Fruit fly (Drosophila melanogaster) whole organism, embryonic: ENCODE data around the gene Spn27A.
A peak's percentile ranks its signal among the peaks of the same experiment; 100 is the strongest.

ENCODE experiments used
- Adf1 ChIP-seq: fragments of 200-800 bp; sonication (Bioruptor generic); IDR thresholded peaks from 2 replicates; pipeline ENCODE4 v1.3.6; 2022; ENCODE audit warnings: missing biosample characterization, missing genetic modification characterization
- Atf-2 ChIP-seq: fragments of 200-800 bp; sonication (Bioruptor generic); optimal IDR thresholded peaks from 2 replicates; lab custom pipeline; 2016; ENCODE audit warnings: missing biosample characterization, missing genetic modification characterization
- B-H2 ChIP-seq: fragments of 200-800 bp; sonication (Bioruptor generic); optimal IDR thresholded peaks from 2 replicates; lab custom pipeline; 2018; ENCODE audit warnings: missing biosample characterization, mild to moderate bottlenecking, missing genetic modification characterization
- CG10321 ChIP-seq: fragments of 200-800 bp; sonication (Bioruptor generic); IDR thresholded peaks from 2 replicates; pipeline ENCODE4 v1.3.6; 2022; ENCODE audit warnings: missing biosample characterization, missing genetic modification characterization
- CG10431 ChIP-seq: fragments of 200-800 bp; sonication (Bioruptor generic); optimal IDR thresholded peaks from 3 replicates; lab custom pipeline; 2018; ENCODE audit warnings: missing biosample characterization, mild to moderate bottlenecking, missing genetic modification characterization
- CG11398 ChIP-seq: fragments of 200-800 bp; sonication (Bioruptor generic); optimal IDR thresholded peaks from 2 replicates; lab custom pipeline; 2016; ENCODE audit warnings: missing biosample characterization, missing genetic modification characterization
- CG12104 ChIP-seq: fragments of 200-800 bp; sonication (Bioruptor generic); optimal IDR thresholded peaks from 3 replicates; lab custom pipeline; 2016; ENCODE audit warnings: missing biosample characterization, missing genetic modification characterization
- CG14860 ChIP-seq: fragments of 200-800 bp; sonication (Bioruptor generic); IDR thresholded peaks from 3 replicates; pipeline ENCODE4 v1.3.6; 2022; ENCODE audit warnings: missing biosample characterization, missing genetic modification characterization; ENCODE audit not compliant: partially characterized antibody
- CG17328 ChIP-seq: fragments of 200-800 bp; sonication (Bioruptor generic); IDR thresholded peaks from 2 replicates; pipeline ENCODE4 v1.3.6; 2022; ENCODE audit warnings: missing biosample characterization, missing genetic modification characterization
- CG18764 ChIP-seq: fragments of 200-800 bp; sonication (Bioruptor generic); optimal IDR thresholded peaks from 3 replicates; lab custom pipeline; 2016; ENCODE audit warnings: missing biosample characterization, missing genetic modification characterization
- CG2875 ChIP-seq: fragments of 200-800 bp; sonication (Bioruptor generic); optimal IDR thresholded peaks from 2 replicates; lab custom pipeline; 2017; ENCODE audit warnings: missing biosample characterization, mild to moderate bottlenecking, missing genetic modification characterization, missing genetic modification reagents
- CG30403 ChIP-seq: fragments of 200-800 bp; sonication (Bioruptor generic); optimal IDR thresholded peaks from 3 replicates; lab custom pipeline; 2016; ENCODE audit warnings: missing biosample characterization, missing genetic modification characterization
- CG3065 ChIP-seq: fragments of 200-800 bp; sonication (Bioruptor generic); optimal IDR thresholded peaks from 2 replicates; lab custom pipeline; 2016; ENCODE audit warnings: missing biosample characterization, missing genetic modification characterization
- CG4282 ChIP-seq: fragments of 200-800 bp; sonication (Bioruptor generic); optimal IDR thresholded peaks from 2 replicates; lab custom pipeline; 2016; ENCODE audit warnings: missing biosample characterization, missing genetic modification characterization
- CG4328 ChIP-seq: fragments of 200-800 bp; sonication (Bioruptor generic); optimal IDR thresholded peaks from 3 replicates; lab custom pipeline; 2017; ENCODE audit warnings: missing biosample characterization, missing genetic modification reagents, missing genetic modification characterization
- CG43689 ChIP-seq: fragments of 200-800 bp; sonication (Bioruptor generic); IDR thresholded peaks from 2 replicates; pipeline ENCODE4 v1.3.6; 2022; ENCODE audit warnings: missing biosample characterization, missing genetic modification characterization
- CG7963 ChIP-seq: fragments of 200-800 bp; sonication (Bioruptor generic); IDR thresholded peaks from 3 replicates; pipeline ENCODE4 v1.3.6; 2022; ENCODE audit warnings: missing biosample characterization, missing genetic modification characterization; ENCODE audit not compliant: partially characterized antibody
- CG8359 ChIP-seq: fragments of 200-800 bp; sonication (Bioruptor generic); optimal IDR thresholded peaks from 2 replicates; lab custom pipeline; 2017; ENCODE audit warnings: missing biosample characterization, mild to moderate bottlenecking, missing genetic modification characterization, borderline replicate concordance
- CG8765 ChIP-seq: fragments of 200-800 bp; sonication (Bioruptor generic); IDR thresholded peaks from 2 replicates; pipeline ENCODE4 v1.3.6; 2022; ENCODE audit warnings: missing biosample characterization, missing genetic modification characterization
- CG8924 ChIP-seq: fragments of 200-800 bp; optimal IDR thresholded peaks from 3 replicates; lab custom pipeline; 2019; ENCODE audit warnings: missing biosample characterization, mild to moderate bottlenecking, missing genetic modification characterization, moderate library complexity
- Deaf1 ChIP-seq: fragments of 200-800 bp; optimal IDR thresholded peaks from 3 replicates; lab custom pipeline; 2019; ENCODE audit warnings: missing biosample characterization, mild to moderate bottlenecking, missing genetic modification characterization, moderate library complexity
- Eip74EF ChIP-seq, 2 experiments: fragments of 200-800 bp in 1 of 2; fragments of >200 bp in 1 of 2; sonication (Bioruptor generic) in 1 of 2; optimal IDR thresholded peaks; 2 replicates each; lab custom pipeline; 2017 to 2019; ENCODE audit warnings: missing biosample characterization in 2 of 2, missing genetic modification characterization in 2 of 2, mild to moderate bottlenecking in 1 of 2, moderate library complexity in 1 of 2
- Hey ChIP-seq: fragments of 200-800 bp; sonication (Bioruptor generic); optimal IDR thresholded peaks from 3 replicates; lab custom pipeline; 2018; ENCODE audit warnings: missing biosample characterization, mild to moderate bottlenecking, missing genetic modification characterization
- Hr39 ChIP-seq: fragments of >200 bp; optimal IDR thresholded peaks from 2 replicates; lab custom pipeline; 2017
- Lim3 ChIP-seq: fragments of 200-800 bp; sonication (Bioruptor generic); IDR thresholded peaks from 2 replicates; pipeline ENCODE4 v1.3.6; 2022; ENCODE audit warnings: missing biosample characterization, missing genetic modification characterization
- Max ChIP-seq: fragments of 200-800 bp; sonication (Bioruptor generic); optimal IDR thresholded peaks from 2 replicates; lab custom pipeline; 2016; ENCODE audit warnings: missing biosample characterization, mild to moderate bottlenecking, missing genetic modification characterization
- Nf-YA ChIP-seq: fragments of 200-800 bp; sonication (Bioruptor generic); IDR thresholded peaks from 2 replicates; pipeline ENCODE4 v1.3.6; 2022; ENCODE audit warnings: missing biosample characterization, missing genetic modification characterization
- Oaz ChIP-seq: fragments of 200-800 bp; sonication (Bioruptor generic); IDR thresholded peaks from 2 replicates; pipeline ENCODE4 v1.3.6; 2022; ENCODE audit warnings: missing biosample characterization, missing genetic modification characterization
- Stat92E ChIP-seq, 3 experiments: fragments of >200 bp in 2 of 3; fragments of 200-800 bp in 1 of 3; sonication (Bioruptor generic) in 1 of 3; optimal IDR thresholded peaks; 2 replicates each; lab custom pipeline; 2017 to 2019; ENCODE audit warnings: missing biosample characterization in 3 of 3, missing genetic modification characterization in 3 of 3, mild to moderate bottlenecking in 1 of 3, moderate library complexity in 1 of 3
- YL-1 ChIP-seq: fragments of 200-800 bp; sonication (Bioruptor generic); optimal IDR thresholded peaks from 3 replicates; lab custom pipeline; 2017; ENCODE audit warnings: missing biosample characterization, mild to moderate bottlenecking, missing genetic modification characterization
- ab ChIP-seq: fragments of 200-800 bp; sonication (Bioruptor generic); optimal IDR thresholded peaks from 2 replicates; lab custom pipeline; 2016; ENCODE audit warnings: missing biosample characterization, missing genetic modification characterization
- bcd ChIP-seq: fragments of 200-800 bp; sonication (Bioruptor generic); optimal IDR thresholded peaks from 2 replicates; lab custom pipeline; 2017; ENCODE audit warnings: missing biosample characterization, mild to moderate bottlenecking, missing genetic modification characterization
- crol ChIP-seq: fragments of 200-800 bp; sonication (Bioruptor generic); IDR thresholded peaks from 2 replicates; pipeline ENCODE4 v1.3.6; 2022; ENCODE audit warnings: missing biosample characterization, missing genetic modification characterization
- cwo ChIP-seq: fragments of 200-800 bp; sonication (Bioruptor generic); optimal IDR thresholded peaks from 3 replicates; lab custom pipeline; 2017; ENCODE audit warnings: missing biosample characterization, missing genetic modification characterization, mild to moderate bottlenecking, moderate library complexity, missing genetic modification reagents
- dati ChIP-seq: fragments of 200-800 bp; sonication (Bioruptor generic); IDR thresholded peaks from 2 replicates; pipeline ENCODE4 v1.3.6; 2022; ENCODE audit warnings: missing biosample characterization, missing genetic modification characterization
- dimm ChIP-seq: fragments of 200-800 bp; sonication (Bioruptor generic); IDR thresholded peaks from 2 replicates; pipeline ENCODE4 v1.3.6; 2022; ENCODE audit warnings: missing biosample characterization, missing genetic modification characterization
- ems ChIP-seq: fragments of 200-800 bp; sonication (Bioruptor generic); optimal IDR thresholded peaks from 3 replicates; lab custom pipeline; 2016; ENCODE audit warnings: missing biosample characterization, missing genetic modification characterization
- fd64A ChIP-seq: fragments of 200-800 bp; sonication (Bioruptor generic); optimal IDR thresholded peaks from 3 replicates; lab custom pipeline; 2018; ENCODE audit warnings: missing biosample characterization, mild to moderate bottlenecking, missing genetic modification characterization
- gro ChIP-seq: fragments of 200-800 bp; sonication (Bioruptor generic); optimal IDR thresholded peaks from 2 replicates; lab custom pipeline; 2016; ENCODE audit warnings: missing biosample characterization, missing genetic modification characterization
- jumu ChIP-seq: fragments of 200-800 bp; sonication (Bioruptor generic); optimal IDR thresholded peaks from 3 replicates; lab custom pipeline; 2016; ENCODE audit warnings: missing biosample characterization, missing genetic modification characterization
- lov ChIP-seq, 2 experiments: fragments of 200-800 bp in 1 of 2; fragments of >200 bp in 1 of 2; sonication (Bioruptor generic) in 1 of 2; IDR thresholded peaks in 1 of 2; optimal IDR thresholded peaks in 1 of 2; 2 replicates in 1 of 2; 3 replicates in 1 of 2; pipeline versions ENCODE4 v1.3.6 to Lab custom; 2017 to 2022; ENCODE audit warnings: missing biosample characterization in 1 of 2, missing genetic modification characterization in 1 of 2
- nerfin-1 ChIP-seq: fragments of 200-800 bp; sonication (Bioruptor generic); optimal IDR thresholded peaks from 3 replicates; lab custom pipeline; 2019; ENCODE audit warnings: missing biosample characterization, mild to moderate bottlenecking, missing genetic modification characterization, moderate library complexity
- sd ChIP-seq: fragments of 200-800 bp; sonication (Bioruptor generic); optimal IDR thresholded peaks from 3 replicates; lab custom pipeline; 2018; ENCODE audit warnings: missing biosample characterization, mild to moderate bottlenecking, missing genetic modification characterization, moderate library complexity
- sug ChIP-seq: fragments of 200-800 bp; optimal IDR thresholded peaks from 2 replicates; lab custom pipeline; 2019; ENCODE audit warnings: missing biosample characterization, mild to moderate bottlenecking, missing genetic modification characterization, moderate library complexity
- tup ChIP-seq: fragments of 200-800 bp; sonication (Bioruptor generic); optimal IDR thresholded peaks from 2 replicates; lab custom pipeline; 2016; ENCODE audit warnings: missing biosample characterization, mild to moderate bottlenecking, missing genetic modification characterization, moderate library complexity
- vvl ChIP-seq: fragments of 200-800 bp; sonication (Bioruptor generic); IDR thresholded peaks from 2 replicates; pipeline ENCODE4 v1.3.6; 2022; ENCODE audit warnings: missing biosample characterization, missing genetic modification characterization
- zen ChIP-seq: fragments of 200-800 bp; sonication (Bioruptor generic); optimal IDR thresholded peaks from 3 replicates; lab custom pipeline; 2018; ENCODE audit warnings: missing biosample characterization, mild to moderate bottlenecking, missing genetic modification characterization, moderate library complexity

Gene Spn27A

dm6 chr2L:6683992-6684882, 11.1 kb upstream of the Spn27A start, which contains the start of gene Nhe3 (continued):
- TF ChIP-seq dati = peak; percentile 36; the same call in 1 of the 2 replicates
- TF ChIP-seq CG10431 = peak; percentile 33
- TF ChIP-seq Stat92E (GFP tag; optimal IDR thresholded peaks at IDR 0.05; lab: Kevin White, UChicago) = peak in 1 of 3 experiments; percentile 84
- peak; percentile 54; the same call in 1 of the 2 replicates for TF ChIP-seq Oaz (GFP tag; lab: Robert Waterston, UW)
- peak; percentile 40; the same call in 1 of the 2 replicates for TF ChIP-seq CG10321 (GFP tag; lab: Robert Waterston, UW)
- no peak for TF ChIP-seq Lim3 (GFP tag; lab: Robert Waterston, UW)
- no peak for TF ChIP-seq lov (optimal IDR thresholded peaks at IDR 0.05; lab: Kevin White, UChicago)
- TF ChIP-seq lov (GFP tag; IDR thresholded peaks at IDR 0.05; lab: Robert Waterston, UW) = peak; percentile 70; the same call in 2 of the 3 replicates
- peak; percentile 78 for TF ChIP-seq sug (tag; lab: Kevin White, UChicago)
- TF ChIP-seq Adf1 (GFP tag; lab: Robert Waterston, UW) = peak; percentile 37; the same call in 1 of the 2 replicates
- TF ChIP-seq jumu (GFP tag; lab: Kevin White, UChicago) = peak; percentile 80
- TF ChIP-seq CG4282 = no peak
- TF ChIP-seq CG8359 = peak; percentile 24
- TF ChIP-seq tup (GFP tag; lab: Kevin White, UChicago) = peak; percentile 74
- peak; percentile 86 for TF ChIP-seq Max (GFP tag; lab: Kevin White, UChicago)
- TF ChIP-seq CG30403 = peak; percentile 92
- TF ChIP-seq bcd (GFP tag; lab: Kevin White, UChicago) = peak; percentile 79
- TF ChIP-seq Hr39 (lab: Kevin White, UChicago) = no peak
- peak; percentile 60 for TF ChIP-seq nerfin-1 (tag; lab: Kevin White, UChicago)
- 0 out of 3 replicates have a peak, but pooled peaks have one; percentile 12 for TF ChIP-seq CG7963
- TF ChIP-seq Hey (tag; lab: Kevin White, UChicago) = no peak
- TF ChIP-seq CG4328 = peak; percentile 69
- peak; percentile 86 for TF ChIP-seq CG17328 (GFP tag; lab: Robert Waterston, UW)
- peak; percentile 55 for TF ChIP-seq cwo (GFP tag; lab: Kevin White, UChicago)
- TF ChIP-seq Atf-2 (GFP tag; lab: Kevin White, UChicago) = peak; percentile 72
- peak; percentile 68 for TF ChIP-seq ab (GFP tag; lab: Kevin White, UChicago)
- TF ChIP-seq dimm (GFP tag; lab: Robert Waterston, UW) = no peak; the same call in none of the 2 replicates
- peak in 1 of 2 experiments; percentile 49 for TF ChIP-seq Eip74EF (GFP tag; optimal IDR thresholded peaks at IDR 0.05; lab: Kevin White, UChicago)
- TF ChIP-seq CG43689 (GFP tag; lab: Robert Waterston, UW) = no peak; the same call in 1 of the 2 replicates
- TF ChIP-seq Deaf1 (tag; lab: Kevin White, UChicago) = peak; percentile 26
- peak; percentile 77 for TF ChIP-seq CG8924 (tag; lab: Kevin White, UChicago)
- peak; percentile 83 for TF ChIP-seq YL-1 (GFP tag; lab: Kevin White, UChicago)
- TF ChIP-seq CG11398 (GFP tag; lab: Kevin White, UChicago) = peak; percentile 28
- TF ChIP-seq gro = peak; percentile 41
- peak; percentile 87 for TF ChIP-seq ems (GFP tag; lab: Kevin White, UChicago)
- TF ChIP-seq CG8765 (GFP tag; lab: Robert Waterston, UW) = no peak
- peak; percentile 59 for TF ChIP-seq CG3065
- peak; percentile 89 for TF ChIP-seq vvl (GFP tag; lab: Robert Waterston, UW)
- TF ChIP-seq CG2875 = peak; percentile 46
- peak; percentile 52; the same call in 2 of the 3 replicates for TF ChIP-seq CG14860 (GFP tag; lab: Robert Waterston, UW)
- TF ChIP-seq fd64A (GFP tag; lab: Kevin White, UChicago) = peak; percentile 5
- TF ChIP-seq CG18764 (GFP tag; lab: Kevin White, UChicago) = peak; percentile 61
- TF ChIP-seq B-H2 (GFP tag; lab: Kevin White, UChicago) = peak; percentile 67
- peak; percentile 77 for TF ChIP-seq sd
- TF ChIP-seq crol (GFP tag; lab: Robert Waterston, UW) = peak; percentile 94
- TF ChIP-seq CG12104 (GFP tag; lab: Kevin White, UChicago) = peak; percentile 73
- TF ChIP-seq zen (tag; lab: Kevin White, UChicago) = peak; percentile 68
- no peak for TF ChIP-seq Nf-YA (GFP tag; lab: Robert Waterston, UW)
